Worm (Caenorhabditis elegans) whole organism, early embryonic: ENCODE results near the gene oac-20.

Experiments used
- B0310.2 ChIP-seq: sonication (generic microtip); optimal IDR thresholded peaks from 2 replicates; lab custom pipeline; 2016; ENCODE audit warnings: mild to moderate bottlenecking, missing genetic modification characterization, missing compliant biosample characterization
- F13C5.2 ChIP-seq: sonication (generic microtip); optimal IDR thresholded peaks from 2 replicates; lab custom pipeline; 2017; ENCODE audit warnings: mild to moderate bottlenecking, missing genetic modification characterization, inconsistent platforms, missing compliant biosample characterization
- aly-1 ChIP-seq: sonication (generic microtip); optimal IDR thresholded peaks from 2 replicates; lab custom pipeline; 2016; ENCODE audit warnings: missing genetic modification characterization, missing compliant biosample characterization
- ama-1 ChIP-seq: fragments of 150-350 bp; optimal IDR thresholded peaks from 2 replicates; lab custom pipeline; 2014
- ceh-13 ChIP-seq: fragments of 200-800 bp; sonication (Bioruptor generic); optimal IDR thresholded peaks from 2 replicates; lab custom pipeline; 2018; ENCODE audit warnings: mild to moderate bottlenecking, missing genetic modification characterization, missing compliant biosample characterization
- ceh-36 ChIP-seq: sonication (generic microtip); optimal IDR thresholded peaks from 2 replicates; lab custom pipeline; 2016; ENCODE audit warnings: missing genetic modification characterization, inconsistent platforms, missing compliant biosample characterization
- ets-7 ChIP-seq: sonication (generic microtip); optimal IDR thresholded peaks from 2 replicates; lab custom pipeline; 2016; ENCODE audit warnings: missing genotype, missing genetic modification characterization, missing compliant biosample characterization
- flt-1 ChIP-seq: fragments of 200-800 bp; sonication (Bioruptor generic); IDR thresholded peaks from 2 replicates; pipeline ENCODE4 v1.3.6; 2022; ENCODE audit warnings: missing genetic modification characterization, missing compliant biosample characterization
- hmbx-1 ChIP-seq: sonication (generic microtip); optimal IDR thresholded peaks from 2 replicates; lab custom pipeline; 2016; ENCODE audit warnings: mild to moderate bottlenecking, missing genetic modification characterization, missing compliant biosample characterization
- hmg-4 ChIP-seq: fragments of 200-800 bp; sonication (Bioruptor generic); optimal IDR thresholded peaks from 2 replicates; lab custom pipeline; 2018; ENCODE audit warnings: mild to moderate bottlenecking, missing genetic modification characterization, missing compliant biosample characterization
- hnd-1 ChIP-seq: sonication (generic microtip); optimal IDR thresholded peaks from 2 replicates; lab custom pipeline; 2016; ENCODE audit warnings: missing genetic modification characterization, missing compliant biosample characterization
- pes-1 ChIP-seq: fragments of 200-800 bp; sonication (Bioruptor generic); IDR thresholded peaks from 2 replicates; pipeline ENCODE4 v1.3.6; 2022; ENCODE audit warnings: missing genetic modification reagents, missing genetic modification characterization, missing compliant biosample characterization
- scrt-1 ChIP-seq: fragments of 200-800 bp; sonication (Bioruptor generic); IDR thresholded peaks from 2 replicates; pipeline ENCODE4 v1.3.6; 2022; ENCODE audit warnings: missing genetic modification characterization, missing compliant biosample characterization
- sea-1 ChIP-seq: fragments of 200-800 bp; sonication (Bioruptor generic); conservative IDR thresholded peaks from 2 replicates; pipeline ENCODE4 v1.3.6; 2022; ENCODE audit warnings: missing genetic modification characterization, missing compliant biosample characterization
- tbx-11 ChIP-seq: fragments of 200-800 bp; sonication (Bioruptor generic); IDR thresholded peaks from 2 replicates; pipeline ENCODE4 v1.3.6; 2022; ENCODE audit warnings: missing genetic modification characterization, missing compliant biosample characterization
- tbx-37 ChIP-seq: fragments of 200-800 bp; sonication (Bioruptor generic); conservative IDR thresholded peaks from 2 replicates; pipeline ENCODE4 v1.3.6; 2022; ENCODE audit warnings: missing genetic modification reagents, missing genetic modification characterization, missing compliant biosample characterization
- tra-4 ChIP-seq: sonication (generic microtip); optimal IDR thresholded peaks from 2 replicates; lab custom pipeline; 2017; ENCODE audit warnings: missing genetic modification characterization, missing compliant biosample characterization

The oac-20 gene

ce11 chrV:16002288-16002687 is 23.8 kb downstream of the oac-20 start, which contains the start of gene nhr-63:
Gene nhr-63, plus strand, starts transcription at chrV:16002588.
- TF ChIP-seq hmbx-1 (tag; lab: Kevin White, UChicago), result no peak
- TF ChIP-seq pes-1 (GFP tag; lab: Robert Waterston, UW), result no peak
- TF ChIP-seq scrt-1 (GFP tag; lab: Robert Waterston, UW), result no peak
- no peak for TF ChIP-seq B0310.2 (tag; lab: Kevin White, UChicago)
- TF ChIP-seq ceh-13 (GFP tag; lab: Kevin White, UChicago), result no peak
- no peak for TF ChIP-seq tbx-11 (GFP tag; lab: Robert Waterston, UW)
- TF ChIP-seq ets-7 (tag; lab: Kevin White, UChicago), result no peak
- TF ChIP-seq ceh-36 (tag; lab: Kevin White, UChicago), result no peak
- TF ChIP-seq F13C5.2 (tag; lab: Kevin White, UChicago), result no peak
- no peak for TF ChIP-seq hmg-4 (GFP tag; lab: Kevin White, UChicago)

- TF ChIP-seq hnd-1 (tag; lab: Kevin White, UChicago) (no peak), ceh-13 (GFP tag; lab: Kevin White, UChicago) (no peak), ceh-36 (tag; lab: Kevin White, UChicago) (no peak), ets-7 (tag; lab: Kevin White, UChicago) (no peak), flt-1 (no peak), tbx-11 (GFP tag; lab: Robert Waterston, UW) (no peak)
Measured at ce11 chrV:16007505-16007904, 29.0 kb downstream of the oac-20 start, which contains the start of gene str-231. Gene str-231, minus strand, starts transcription at chrV:16007605.

- no peak for TF ChIP-seq sea-1 (GFP tag; lab: Robert Waterston, UW)
- no peak for TF ChIP-seq ama-1 (lab: Kevin White, UChicago)
- TF ChIP-seq ceh-36 (tag; lab: Kevin White, UChicago), result no peak
- no peak for TF ChIP-seq tra-4 (tag; lab: Kevin White, UChicago)
- no peak for TF ChIP-seq tbx-37
- no peak for TF ChIP-seq tbx-11 (GFP tag; lab: Robert Waterston, UW)
- no peak for TF ChIP-seq scrt-1 (GFP tag; lab: Robert Waterston, UW)
- no peak for TF ChIP-seq aly-1 (tag; lab: Kevin White, UChicago)
- TF ChIP-seq B0310.2 (tag; lab: Kevin White, UChicago), result no peak
- no peak for TF ChIP-seq F13C5.2 (tag; lab: Kevin White, UChicago)
- TF ChIP-seq hmbx-1 (tag; lab: Kevin White, UChicago), result no peak
- no peak for TF ChIP-seq flt-1
- no peak for TF ChIP-seq hmg-4 (GFP tag; lab: Kevin White, UChicago)
- no peak for TF ChIP-seq ceh-13 (GFP tag; lab: Kevin White, UChicago)
- no peak for TF ChIP-seq hnd-1 (tag; lab: Kevin White, UChicago)
Measured at ce11 chrV:16009564-16009963, 31.1 kb downstream of the oac-20 start, which contains the start of gene str-233. Gene str-233, minus strand, starts transcription at chrV:16009664.

ce11 chrV:16015652-16016051 is 37.1 kb downstream of the oac-20 start, which contains the start of gene str-232:
Gene str-232, minus strand, starts transcription at chrV:16015752.
- no peak for TF ChIP-seq tbx-11 (GFP tag; lab: Robert Waterston, UW)
- TF ChIP-seq pes-1 (GFP tag; lab: Robert Waterston, UW), result no peak
- TF ChIP-seq hnd-1 (tag; lab: Kevin White, UChicago), result no peak

- no peak for TF ChIP-seq tbx-37
- TF ChIP-seq F13C5.2 (tag; lab: Kevin White, UChicago), result no peak
- no peak for TF ChIP-seq hmbx-1 (tag; lab: Kevin White, UChicago)
- no peak for TF ChIP-seq ets-7 (tag; lab: Kevin White, UChicago)
- TF ChIP-seq hnd-1 (tag; lab: Kevin White, UChicago), result no peak
- TF ChIP-seq hmg-4 (GFP tag; lab: Kevin White, UChicago), result no peak
Measured at ce11 chrV:16016977-16017376, 38.5 kb downstream of the oac-20 start.

- TF ChIP-seq ceh-36 (tag; lab: Kevin White, UChicago), result no peak
- no peak for TF ChIP-seq aly-1 (tag; lab: Kevin White, UChicago)
- no peak for TF ChIP-seq hmbx-1 (tag; lab: Kevin White, UChicago)
- no peak for TF ChIP-seq F13C5.2 (tag; lab: Kevin White, UChicago)
- no peak for TF ChIP-seq tbx-11 (GFP tag; lab: Robert Waterston, UW)
- TF ChIP-seq tra-4 (tag; lab: Kevin White, UChicago), result no peak
- TF ChIP-seq flt-1, result no peak
- no peak for TF ChIP-seq pes-1 (GFP tag; lab: Robert Waterston, UW)
- TF ChIP-seq ama-1 (lab: Kevin White, UChicago), result no peak
- no peak for TF ChIP-seq tbx-37
- no peak for TF ChIP-seq scrt-1 (GFP tag; lab: Robert Waterston, UW)
- TF ChIP-seq hnd-1 (tag; lab: Kevin White, UChicago), result no peak
Measured at ce11 chrV:16017671-16018070, 39.2 kb downstream of the oac-20 start, which contains the start of gene srx-43. Gene srx-43, plus strand, starts transcription at chrV:16017971.

- TF ChIP-seq ceh-13 (GFP tag; lab: Kevin White, UChicago) (no peak), hnd-1 (tag; lab: Kevin White, UChicago) (no peak), F13C5.2 (tag; lab: Kevin White, UChicago) (no peak), ceh-36 (tag; lab: Kevin White, UChicago) (no peak), ama-1 (lab: Kevin White, UChicago) (no peak), tbx-37 (no peak), tbx-11 (GFP tag; lab: Robert Waterston, UW) (no peak), ets-7 (tag; lab: Kevin White, UChicago) (no peak), tra-4 (tag; lab: Kevin White, UChicago) (no peak), scrt-1 (GFP tag; lab: Robert Waterston, UW) (no peak), hmg-4 (GFP tag; lab: Kevin White, UChicago) (no peak), hmbx-1 (tag; lab: Kevin White, UChicago) (no peak), B0310.2 (tag; lab: Kevin White, UChicago) (no peak), sea-1 (GFP tag; lab: Robert Waterston, UW) (no peak), flt-1 (no peak)
Measured at ce11 chrV:16020042-16020441, 41.5 kb downstream of the oac-20 start, which contains the start of gene srx-44. Gene srx-44, plus strand, starts transcription at chrV:16020342.
